Worm (Caenorhabditis elegans) whole organism, dauer: ENCODE measurements around the gene K06G5.3.

Experiments
- unc-62 ChIP-seq: sonication (generic microtip); optimal IDR thresholded peaks from 2 replicates; lab custom pipeline; 2017; ENCODE audit warnings: missing biosample characterization, missing genetic modification reagents, missing genetic modification characterization

The K06G5.3 gene

ce11 chrX:14169569-14170031 lies 53.5 kb downstream of the K06G5.3 start, which contains the start of gene sym-4:
Gene sym-4, minus strand, starts transcription at chrX:14169619.
- no peak for TF ChIP-seq unc-62
